Worm (Caenorhabditis elegans) whole organism, L4 larva: ENCODE results near the gene nprl-3.

ENCODE experiments used
- fkh-10 ChIP-seq: fragments of 150-350 bp; optimal IDR thresholded peaks from 2 replicates; lab custom pipeline; 2014; ENCODE audit warnings: missing biosample characterization, missing genetic modification reagents, missing genetic modification characterization
- unc-62 ChIP-seq, 3 experiments: fragments of 150-350 bp in 1 of 3; sonication (generic microtip); optimal IDR thresholded peaks in 2 of 3; peaks in 1 of 3; 1 replicate in 1 of 3; 2 replicates in 2 of 3; lab custom pipeline; 2014 to 2017; ENCODE audit warnings: missing biosample characterization in 3 of 3, missing genetic modification characterization in 3 of 3, missing genetic modification reagents in 3 of 3, missing genotype in 1 of 3

- TF ChIP-seq unc-62 (GFP tag; optimal IDR thresholded peaks at IDR 0.05 in 1 of 2; lab: Kevin White, UChicago) = no peak
- no peak for TF ChIP-seq unc-62 (tag; optimal IDR thresholded peaks at IDR 0.05; lab: Kevin White, UChicago)
- TF ChIP-seq fkh-10 = no peak
Measured at ce11 chrIV:8328913-8329312, 31.6 kb downstream of the nprl-3 start, which contains the start of gene F35H10.2.
